Fruit fly (Drosophila melanogaster): ENCODE results near the gene Eig71Ee.

DNA sequence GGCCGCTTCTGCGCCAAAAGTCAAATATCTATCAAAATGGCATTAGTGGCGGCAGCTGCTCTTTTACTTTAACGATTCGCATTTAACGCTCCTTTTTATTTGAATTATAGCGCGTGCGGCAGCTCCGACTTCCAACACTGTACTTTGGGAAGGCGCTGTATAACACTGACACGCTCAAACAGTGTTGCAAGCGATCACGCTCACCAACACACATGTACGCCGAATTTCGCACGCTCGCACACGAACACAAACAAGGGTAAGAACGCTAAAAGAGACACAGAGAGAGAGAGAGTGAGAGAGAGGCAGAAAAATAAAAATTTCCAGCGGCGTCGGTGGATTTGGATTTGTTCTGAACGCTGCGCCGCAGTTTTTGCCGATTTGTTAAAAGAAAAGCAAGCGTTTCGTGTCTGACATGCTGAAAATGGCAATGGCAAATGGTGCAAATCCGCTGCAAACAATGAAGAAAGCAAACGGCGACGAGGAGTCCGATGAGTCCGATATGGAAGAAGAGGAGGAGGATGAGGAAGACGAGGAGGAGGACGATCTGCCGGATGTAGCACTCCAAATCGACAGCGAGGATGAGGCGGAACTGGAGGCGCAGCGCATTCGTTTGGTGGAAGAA lies 36.1 kb downstream of the Eig71Ee start, which contains the start of gene Phs:
- no peak for TF ChIP-seq CG8478 (optimal IDR thresholded peaks at IDR 0.05)
- peak; percentile 84 for TF ChIP-seq Dll (optimal IDR thresholded peaks at IDR 0.05)
- TF ChIP-seq pan (optimal IDR thresholded peaks at IDR 0.05): no peak

Data from whole organism.